Worm (Caenorhabditis elegans): ENCODE results near the gene C27D9.1.

C27D9.1 gene

DNA sequence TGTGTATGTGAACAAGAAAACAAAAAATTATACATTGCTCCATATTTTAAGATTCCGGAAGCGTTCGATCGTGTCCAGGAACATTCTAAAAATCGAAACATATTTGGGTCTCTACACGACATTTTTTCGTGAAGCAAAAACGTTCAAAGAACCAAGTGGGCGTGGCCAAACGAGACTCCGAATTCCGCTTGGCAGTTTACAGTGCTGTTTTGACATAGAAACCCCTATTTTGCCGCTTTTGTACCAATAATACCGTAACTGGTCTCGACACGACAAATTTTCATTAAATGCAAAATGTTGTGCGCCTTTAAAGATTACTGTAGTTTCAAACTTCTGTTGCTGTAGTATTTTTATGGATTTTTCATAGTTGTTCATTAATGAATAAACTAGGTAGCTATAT is 2.4 kb downstream of the C27D9.1 start:
- TF ChIP-seq hnd-1 (tag; optimal IDR thresholded peaks at IDR 0.05): no peak
- TF ChIP-seq ets-7 (tag; optimal IDR thresholded peaks at IDR 0.05): no peak
- no peak for TF ChIP-seq tbx-37 (GFP tag; conservative IDR thresholded peaks at IDR 0.05)
- TF ChIP-seq B0310.2 (tag; optimal IDR thresholded peaks at IDR 0.05): no peak
- TF ChIP-seq ceh-36 (tag; optimal IDR thresholded peaks at IDR 0.05): no peak
- TF ChIP-seq ama-1 (optimal IDR thresholded peaks at IDR 0.05): no peak
- TF ChIP-seq tra-4 (tag; optimal IDR thresholded peaks at IDR 0.05): no peak
- no peak for TF ChIP-seq ceh-13 (GFP tag; optimal IDR thresholded peaks at IDR 0.05)
- TF ChIP-seq sea-1 (GFP tag; conservative IDR thresholded peaks at IDR 0.05): no peak

ce11 chrII:4756751-4757150 is 3.5 kb downstream of the C27D9.1 start, which contains the start of gene C27D9.2:
C27D9.2 (minus strand) TSS chrII:4756851.
- TF ChIP-seq hnd-1 (tag; optimal IDR thresholded peaks at IDR 0.05) (no peak), B0310.2 (tag; optimal IDR thresholded peaks at IDR 0.05) (no peak), F13C5.2 (tag; optimal IDR thresholded peaks at IDR 0.05) (no peak), ceh-36 (tag; optimal IDR thresholded peaks at IDR 0.05) (no peak), ets-7 (tag; optimal IDR thresholded peaks at IDR 0.05) (no peak), flt-1 (GFP tag; IDR thresholded peaks at IDR 0.05) (no peak), scrt-1 (GFP tag; IDR thresholded peaks at IDR 0.05) (no peak), sea-1 (GFP tag; conservative IDR thresholded peaks at IDR 0.05) (no peak), hmg-4 (GFP tag; optimal IDR thresholded peaks at IDR 0.05) (no peak)

DNA sequence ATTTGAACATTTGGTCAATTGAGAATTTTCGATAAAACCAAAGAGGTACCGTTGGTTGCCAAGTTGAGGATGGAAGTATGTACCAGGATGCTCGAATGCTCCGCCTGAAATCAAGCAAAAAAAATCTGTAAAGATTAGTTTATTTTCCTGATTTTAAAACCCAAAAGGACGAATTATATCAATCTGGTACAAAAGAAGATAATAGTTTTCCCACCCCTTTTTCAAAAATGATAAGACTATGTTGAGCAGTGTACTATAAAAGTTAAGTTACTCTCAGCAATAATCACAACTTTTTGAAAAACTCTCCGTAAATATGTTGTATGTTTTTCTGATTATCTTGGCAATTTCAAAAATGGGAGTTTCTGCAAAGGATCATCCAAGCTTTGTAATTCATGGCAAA is 5.2 kb downstream of the C27D9.1 start, which contains the start of gene F26G1.3:
Gene F26G1.3 (plus strand): TSS at position 301 of the 400 bp plus-strand sequence.
- TF ChIP-seq ceh-13 (GFP tag; optimal IDR thresholded peaks at IDR 0.05) (no peak), tbx-37 (GFP tag; conservative IDR thresholded peaks at IDR 0.05) (no peak), hmbx-1 (tag; optimal IDR thresholded peaks at IDR 0.05) (no peak), F13C5.2 (tag; optimal IDR thresholded peaks at IDR 0.05) (no peak), hnd-1 (tag; optimal IDR thresholded peaks at IDR 0.05) (no peak), flt-1 (GFP tag; IDR thresholded peaks at IDR 0.05) (no peak), tra-4 (tag; optimal IDR thresholded peaks at IDR 0.05) (no peak), scrt-1 (GFP tag; IDR thresholded peaks at IDR 0.05) (no peak), ama-1 (optimal IDR thresholded peaks at IDR 0.05) (no peak), ceh-36 (tag; optimal IDR thresholded peaks at IDR 0.05) (no peak), hmg-4 (GFP tag; optimal IDR thresholded peaks at IDR 0.05) (no peak), ets-7 (tag; optimal IDR thresholded peaks at IDR 0.05) (no peak), aly-1 (tag; optimal IDR thresholded peaks at IDR 0.05) (no peak), tbx-11 (GFP tag; IDR thresholded peaks at IDR 0.05) (no peak), pes-1 (GFP tag; IDR thresholded peaks at IDR 0.05) (no peak), sea-1 (GFP tag; conservative IDR thresholded peaks at IDR 0.05) (no peak)

DNA sequence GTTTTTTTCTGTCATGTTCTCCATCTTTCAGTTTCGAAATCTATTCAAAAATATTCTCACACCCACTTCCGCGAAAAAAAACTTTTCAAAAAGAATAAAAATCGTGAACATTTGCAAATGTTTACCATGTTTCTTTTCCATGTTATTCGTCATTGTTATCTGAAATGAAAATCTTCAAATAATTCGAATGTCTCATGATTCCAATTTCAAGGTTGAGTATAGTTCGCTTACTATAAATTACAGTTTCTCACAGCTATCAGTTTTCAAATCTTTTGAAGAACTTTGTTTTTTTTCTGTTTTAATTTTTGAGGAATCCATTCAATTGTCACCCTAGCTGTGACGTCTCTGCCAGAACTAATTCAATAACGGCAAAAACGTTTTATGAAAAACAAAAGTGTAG is 6.6 kb downstream of the C27D9.1 start:
- TF ChIP-seq aly-1 (tag; optimal IDR thresholded peaks at IDR 0.05) (no peak), ceh-13 (GFP tag; optimal IDR thresholded peaks at IDR 0.05) (no peak), ets-7 (tag; optimal IDR thresholded peaks at IDR 0.05) (no peak), hmg-4 (GFP tag; optimal IDR thresholded peaks at IDR 0.05) (no peak), tbx-11 (GFP tag; IDR thresholded peaks at IDR 0.05) (no peak), tbx-37 (GFP tag; conservative IDR thresholded peaks at IDR 0.05) (no peak), F13C5.2 (tag; optimal IDR thresholded peaks at IDR 0.05) (no peak), scrt-1 (GFP tag; IDR thresholded peaks at IDR 0.05) (no peak), ama-1 (optimal IDR thresholded peaks at IDR 0.05) (no peak), hnd-1 (tag; optimal IDR thresholded peaks at IDR 0.05) (no peak), pes-1 (GFP tag; IDR thresholded peaks at IDR 0.05) (no peak), sea-1 (GFP tag; conservative IDR thresholded peaks at IDR 0.05) (no peak), tra-4 (tag; optimal IDR thresholded peaks at IDR 0.05) (no peak), B0310.2 (tag; optimal IDR thresholded peaks at IDR 0.05) (no peak), flt-1 (GFP tag; IDR thresholded peaks at IDR 0.05) (no peak), ceh-36 (tag; optimal IDR thresholded peaks at IDR 0.05) (no peak)

- TF ChIP-seq pes-1 (GFP tag; IDR thresholded peaks at IDR 0.05): no peak
- no peak for TF ChIP-seq ceh-13 (GFP tag; optimal IDR thresholded peaks at IDR 0.05)
- TF ChIP-seq sea-1 (GFP tag; conservative IDR thresholded peaks at IDR 0.05): no peak
- no peak for TF ChIP-seq hmg-4 (GFP tag; optimal IDR thresholded peaks at IDR 0.05)
- TF ChIP-seq scrt-1 (GFP tag; IDR thresholded peaks at IDR 0.05): no peak
- no peak for TF ChIP-seq B0310.2 (tag; optimal IDR thresholded peaks at IDR 0.05)
- no peak for TF ChIP-seq ceh-36 (tag; optimal IDR thresholded peaks at IDR 0.05)
- no peak for TF ChIP-seq tra-4 (tag; optimal IDR thresholded peaks at IDR 0.05)
- no peak for TF ChIP-seq aly-1 (tag; optimal IDR thresholded peaks at IDR 0.05)
- no peak for TF ChIP-seq F13C5.2 (tag; optimal IDR thresholded peaks at IDR 0.05)
- TF ChIP-seq tbx-11 (GFP tag; IDR thresholded peaks at IDR 0.05): no peak
- TF ChIP-seq hmbx-1 (tag; optimal IDR thresholded peaks at IDR 0.05): no peak
- no peak for TF ChIP-seq ama-1 (optimal IDR thresholded peaks at IDR 0.05)
- TF ChIP-seq tbx-37 (GFP tag; conservative IDR thresholded peaks at IDR 0.05): no peak
- TF ChIP-seq hnd-1 (tag; optimal IDR thresholded peaks at IDR 0.05): no peak
Measured at ce11 chrII:4761020-4761419, 7.8 kb downstream of the C27D9.1 start.

DNA sequence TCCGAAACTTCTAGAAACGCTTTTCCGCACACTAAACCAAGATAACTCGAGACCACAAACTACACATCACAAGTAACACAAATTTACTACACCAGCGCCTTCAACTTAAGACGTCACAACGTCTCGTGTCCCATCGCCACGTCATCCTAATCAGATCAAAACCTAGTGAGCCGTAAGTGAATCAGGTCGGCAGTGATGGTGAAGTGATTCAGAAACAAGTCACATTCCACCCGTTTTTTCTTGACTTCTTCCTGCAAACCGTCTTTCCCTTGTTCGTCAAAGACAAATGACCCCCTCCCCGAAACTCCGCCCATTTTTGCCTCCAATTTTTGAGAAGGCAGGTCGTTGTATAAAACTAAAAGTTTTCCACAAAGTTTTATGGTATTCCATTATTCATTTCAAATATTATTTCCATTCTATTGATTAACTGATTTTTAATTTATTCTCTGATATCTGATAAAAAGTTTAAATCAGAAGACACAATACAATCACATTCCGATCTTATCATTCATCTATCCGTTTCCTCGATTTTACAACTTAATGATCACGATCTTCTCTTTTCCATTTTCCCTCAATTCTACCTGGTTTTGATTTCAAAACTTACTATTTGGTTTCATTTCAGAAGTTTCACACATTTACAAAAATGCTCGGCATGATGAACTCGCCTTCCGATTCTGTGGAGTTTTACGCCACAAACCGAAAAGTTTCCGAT is 9.5 kb downstream of the C27D9.1 start, which contains the start of gene F26G1.2:
Gene F26G1.2 (plus strand): TSS at position 508 of the 712 bp plus-strand sequence.
- no peak for TF ChIP-seq B0310.2 (tag; optimal IDR thresholded peaks at IDR 0.05)
- TF ChIP-seq hmbx-1 (tag; optimal IDR thresholded peaks at IDR 0.05): no peak
- no peak for TF ChIP-seq ets-7 (tag; optimal IDR thresholded peaks at IDR 0.05)
- TF ChIP-seq hmg-4 (GFP tag; optimal IDR thresholded peaks at IDR 0.05): no peak
- no peak for TF ChIP-seq ceh-13 (GFP tag; optimal IDR thresholded peaks at IDR 0.05)
- TF ChIP-seq sea-1 (GFP tag; conservative IDR thresholded peaks at IDR 0.05): no peak
- TF ChIP-seq tbx-11 (GFP tag; IDR thresholded peaks at IDR 0.05): no peak
- TF ChIP-seq F13C5.2 (tag; optimal IDR thresholded peaks at IDR 0.05): no peak
- TF ChIP-seq flt-1 (GFP tag; IDR thresholded peaks at IDR 0.05): no peak
- TF ChIP-seq pes-1 (GFP tag; IDR thresholded peaks at IDR 0.05): no peak
- no peak for TF ChIP-seq tbx-37 (GFP tag; conservative IDR thresholded peaks at IDR 0.05)
- no peak for TF ChIP-seq tra-4 (tag; optimal IDR thresholded peaks at IDR 0.05)
- no peak for TF ChIP-seq ceh-36 (tag; optimal IDR thresholded peaks at IDR 0.05)
- TF ChIP-seq ama-1 (optimal IDR thresholded peaks at IDR 0.05): no peak
- no peak for TF ChIP-seq hnd-1 (tag; optimal IDR thresholded peaks at IDR 0.05)
- no peak for TF ChIP-seq scrt-1 (GFP tag; IDR thresholded peaks at IDR 0.05)
- no peak for TF ChIP-seq aly-1 (tag; optimal IDR thresholded peaks at IDR 0.05)

- TF ChIP-seq hnd-1 (tag; optimal IDR thresholded peaks at IDR 0.05) (no peak), pes-1 (GFP tag; IDR thresholded peaks at IDR 0.05) (no peak), sea-1 (GFP tag; conservative IDR thresholded peaks at IDR 0.05) (no peak), tbx-37 (GFP tag; conservative IDR thresholded peaks at IDR 0.05) (no peak), ama-1 (optimal IDR thresholded peaks at IDR 0.05) (no peak), scrt-1 (GFP tag; IDR thresholded peaks at IDR 0.05) (no peak), flt-1 (GFP tag; IDR thresholded peaks at IDR 0.05) (no peak), hmg-4 (GFP tag; optimal IDR thresholded peaks at IDR 0.05) (no peak), tbx-11 (GFP tag; IDR thresholded peaks at IDR 0.05) (no peak), B0310.2 (tag; optimal IDR thresholded peaks at IDR 0.05) (no peak), ceh-36 (tag; optimal IDR thresholded peaks at IDR 0.05) (no peak), hmbx-1 (tag; optimal IDR thresholded peaks at IDR 0.05) (no peak), aly-1 (tag; optimal IDR thresholded peaks at IDR 0.05) (no peak), ets-7 (tag; optimal IDR thresholded peaks at IDR 0.05) (no peak), F13C5.2 (tag; optimal IDR thresholded peaks at IDR 0.05) (no peak), tra-4 (tag; optimal IDR thresholded peaks at IDR 0.05) (no peak), ceh-13 (GFP tag; optimal IDR thresholded peaks at IDR 0.05) (no peak)
Measured at ce11 chrII:4766284-4766683, 13.1 kb downstream of the C27D9.1 start, which contains the start of gene ttm-2. ttm-2 (minus strand) TSS chrII:4766384.
